Fruit fly (Drosophila melanogaster) Kc167 (cell line): Measurements from ENCODE around the gene CG14947.

ENCODE experiments used
- Myc ChIP-seq: fragments of >200 bp; optimal IDR thresholded peaks from 2 replicates; lab custom pipeline; 2017; ENCODE audit warnings: missing external identifiers
- h ChIP-seq: fragments of >200 bp; optimal IDR thresholded peaks from 3 replicates; lab custom pipeline; 2018; ENCODE audit warnings: missing external identifiers
- insv ChIP-seq: fragments of >200 bp; optimal IDR thresholded peaks from 3 replicates; lab custom pipeline; 2018; ENCODE audit warnings: missing external identifiers
- psq ChIP-seq: fragments of >200 bp; optimal IDR thresholded peaks from 2 replicates; lab custom pipeline; 2017; ENCODE audit warnings: missing external identifiers
- ttk ChIP-seq: sonication (Bioruptor generic); optimal IDR thresholded peaks from 2 replicates; lab custom pipeline; 2017; ENCODE audit warnings: missing external identifiers

- no peak for TF ChIP-seq psq
- no peak for TF ChIP-seq Myc (lab: Kevin White, UChicago)
- TF ChIP-seq insv (lab: Kevin White, UChicago): no peak
- no peak for TF ChIP-seq h (lab: Kevin White, UChicago)
- TF ChIP-seq ttk (lab: Kevin White, UChicago): no peak
Measured at dm6 chr2L:12075850-12076249, at the start of gene CG14947.
